Fruit fly (Drosophila melanogaster): ENCODE measurements around the gene CG13471.
A peak's percentile ranks its signal among the peaks of the same experiment; 100 is the strongest.

CG13471 gene

dm6 chr3L:14755046-14755643 lies 21.8 kb upstream of the CG13471 start:
- TF ChIP-seq fd96Ca (GFP tag; IDR thresholded peaks at IDR 0.05) (peak; percentile 74; the same call in 1 of the 3 replicates), CG9948 (tag; optimal IDR thresholded peaks at IDR 0.05) (no peak), CG32121 (GFP tag; IDR thresholded peaks at IDR 0.05) (0 out of 2 replicates have a peak, but pooled peaks have one; percentile 9), gl (tag; optimal IDR thresholded peaks at IDR 0.05) (peak; percentile 67), CG34367 (tag; optimal IDR thresholded peaks at IDR 0.05) (no peak), rn (GFP tag; IDR thresholded peaks at IDR 0.05) (no peak), Ets98B (GFP tag; IDR thresholded peaks at IDR 0.05) (peak; percentile 32; the same call in 1 of the 2 replicates), CG8301 (tag; optimal IDR thresholded peaks at IDR 0.05) (no peak), CG14655 (GFP tag; optimal IDR thresholded peaks at IDR 0.05) (no peak), Snoo (tag; optimal IDR thresholded peaks at IDR 0.05) (peak; percentile 6), CG8159 (tag; optimal IDR thresholded peaks at IDR 0.05) (no peak), CG13204 (GFP tag; optimal IDR thresholded peaks at IDR 0.05) (peak; percentile 80), CG15710 (tag; optimal IDR thresholded peaks at IDR 0.05) (no peak), CG12605 (GFP tag; IDR thresholded peaks at IDR 0.05) (peak; percentile 65; the same call in 1 of the 2 replicates), Pif1A (GFP tag; optimal IDR thresholded peaks at IDR 0.05) (peak; percentile 73), CG17806 (tag; optimal IDR thresholded peaks at IDR 0.05) (no peak), D1 (tag; optimal IDR thresholded peaks at IDR 0.05) (no peak), EcR (GFP tag; optimal IDR thresholded peaks at IDR 0.05) (peak; percentile 84), Pif1B (GFP tag; optimal IDR thresholded peaks at IDR 0.05) (peak; percentile 57), CG10348 (GFP tag; IDR thresholded peaks at IDR 0.05) (no peak), CG4496 (GFP tag; IDR thresholded peaks at IDR 0.05) (peak; percentile 40; the same call in 1 of the 3 replicates)

DNA sequence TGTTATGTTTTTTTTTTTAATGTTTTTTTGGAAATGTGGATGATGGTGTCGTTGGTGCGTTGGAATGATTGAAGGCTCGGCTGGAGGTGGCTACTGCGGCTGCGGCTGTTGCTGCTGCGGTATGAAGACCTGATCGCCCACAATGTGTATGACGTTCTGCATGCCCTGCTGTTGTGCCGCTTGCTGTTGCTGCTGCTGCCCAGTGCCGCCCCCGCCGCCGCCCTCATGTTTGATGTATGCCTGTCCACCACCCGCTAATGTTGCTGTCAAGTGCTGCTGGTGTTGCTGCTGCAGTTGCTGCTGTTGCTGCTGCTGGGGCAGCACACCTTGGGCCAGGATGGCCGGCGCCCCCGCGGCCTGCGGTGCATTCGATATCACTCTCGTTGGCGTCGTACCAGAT lies 19.5 kb upstream of the CG13471 start:
- TF ChIP-seq gl (tag; optimal IDR thresholded peaks at IDR 0.05) (no peak), CG12605 (GFP tag; IDR thresholded peaks at IDR 0.05) (no peak)

DNA sequence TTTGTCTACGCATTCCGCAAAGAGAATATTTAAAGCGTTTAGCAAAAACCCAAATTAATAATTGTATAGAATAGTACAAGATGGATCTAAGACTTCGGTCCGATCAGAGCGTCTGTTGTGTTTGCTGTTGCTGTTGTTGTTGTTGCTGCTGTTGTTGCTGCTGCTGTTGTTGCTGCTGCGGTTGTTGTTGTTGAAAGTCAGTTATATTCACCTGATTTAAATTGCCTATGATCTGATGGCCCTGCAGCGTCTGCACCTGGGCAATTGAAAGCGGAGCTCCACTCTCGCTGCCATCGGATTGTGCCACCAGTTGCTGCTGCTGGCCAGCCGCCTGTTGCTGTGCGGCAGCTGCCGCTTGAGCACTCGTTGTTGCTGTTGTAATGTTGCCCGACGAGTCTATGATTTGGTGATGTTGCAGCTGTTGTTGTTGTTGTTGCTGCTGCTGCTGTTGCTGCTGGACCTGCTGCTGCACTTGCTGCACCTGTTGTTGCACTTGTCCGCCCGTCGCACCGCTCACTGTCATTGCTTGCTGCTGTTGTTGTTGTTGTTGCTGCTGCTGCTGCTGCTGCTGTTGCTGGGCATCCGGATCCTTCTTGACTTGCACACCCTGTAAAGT lies 17.8 kb upstream of the CG13471 start:
- TF ChIP-seq CG4496 (GFP tag; IDR thresholded peaks at IDR 0.05) (no peak), fd96Ca (GFP tag; IDR thresholded peaks at IDR 0.05) (no peak), EcR (GFP tag; optimal IDR thresholded peaks at IDR 0.05) (no peak), CG10348 (GFP tag; IDR thresholded peaks at IDR 0.05) (no peak), D1 (tag; optimal IDR thresholded peaks at IDR 0.05) (no peak), Snoo (tag; optimal IDR thresholded peaks at IDR 0.05) (no peak), CG9948 (tag; optimal IDR thresholded peaks at IDR 0.05) (no peak), Ets98B (GFP tag; IDR thresholded peaks at IDR 0.05) (no peak), CG34367 (tag; optimal IDR thresholded peaks at IDR 0.05) (no peak)

DNA sequence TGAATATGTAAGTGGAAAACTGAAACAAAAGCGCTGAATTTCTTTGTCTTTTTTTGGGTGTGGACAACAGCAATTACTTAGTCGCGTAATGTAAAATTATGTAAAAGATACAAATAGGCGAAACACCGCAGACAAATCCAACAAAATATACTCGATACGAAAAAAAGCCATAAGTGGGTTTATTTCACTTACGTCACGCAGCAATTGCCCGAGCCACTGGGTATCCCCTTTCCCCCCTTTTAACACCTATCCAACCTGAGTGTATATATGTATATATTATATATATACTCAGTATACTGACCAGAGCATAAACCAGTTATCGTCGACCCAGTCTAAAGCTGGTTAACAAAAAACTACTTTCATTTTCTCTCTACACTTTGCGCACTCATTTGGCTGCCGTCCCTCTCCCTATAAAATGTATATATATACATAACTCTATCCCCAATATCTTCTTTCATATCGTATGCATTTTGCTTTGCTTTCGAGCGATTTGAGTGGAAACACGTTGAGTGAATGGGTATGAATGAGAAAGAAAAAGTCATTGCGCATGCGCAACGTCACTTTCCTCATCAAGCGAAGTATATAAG lies 9.9 kb upstream of the CG13471 start:
- TF ChIP-seq D1 (tag; optimal IDR thresholded peaks at IDR 0.05) = no peak
- TF ChIP-seq fd96Ca (GFP tag; IDR thresholded peaks at IDR 0.05) = no peak
- TF ChIP-seq EcR (GFP tag; optimal IDR thresholded peaks at IDR 0.05) = peak; percentile 62
- TF ChIP-seq CG13204 (GFP tag; optimal IDR thresholded peaks at IDR 0.05) = no peak

DNA sequence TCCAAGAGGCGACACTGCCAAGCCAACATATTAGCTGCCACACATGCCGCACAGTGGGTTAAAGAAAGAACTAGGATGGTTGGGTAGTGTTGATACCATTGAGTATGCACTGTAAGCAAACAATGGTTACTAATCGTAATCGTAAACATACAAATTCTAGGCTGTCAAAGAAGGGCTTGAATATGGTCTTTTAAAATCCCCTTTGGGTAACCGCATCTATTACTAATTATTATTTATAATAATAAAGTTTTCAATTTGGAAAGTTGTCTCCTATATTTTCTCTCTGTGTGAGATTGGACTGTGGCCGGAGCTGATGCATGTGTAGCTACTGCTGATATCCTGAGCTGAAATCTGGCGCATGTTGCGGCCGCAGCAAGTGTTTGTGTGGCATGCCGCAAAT lies 1.5 kb downstream of the CG13471 start:
- 0 out of 3 replicates have a peak, but pooled peaks have one; percentile 35 for TF ChIP-seq CG4496 (GFP tag; IDR thresholded peaks at IDR 0.05)
- TF ChIP-seq CG9948 (tag; optimal IDR thresholded peaks at IDR 0.05) = no peak
- TF ChIP-seq Snoo (tag; optimal IDR thresholded peaks at IDR 0.05) = no peak
- TF ChIP-seq CG14655 (GFP tag; optimal IDR thresholded peaks at IDR 0.05) = peak; percentile 61
- no peak for TF ChIP-seq CG10348 (GFP tag; IDR thresholded peaks at IDR 0.05)
- TF ChIP-seq Pif1B (GFP tag; optimal IDR thresholded peaks at IDR 0.05) = peak; percentile 28
- peak; percentile 60 for TF ChIP-seq CG8159 (tag; optimal IDR thresholded peaks at IDR 0.05)
- no peak for TF ChIP-seq CG8301 (tag; optimal IDR thresholded peaks at IDR 0.05)
- no peak for TF ChIP-seq rn (GFP tag; IDR thresholded peaks at IDR 0.05)
- no peak for TF ChIP-seq CG15710 (tag; optimal IDR thresholded peaks at IDR 0.05)
- peak; percentile 49; the same call in 1 of the 2 replicates for TF ChIP-seq CG32121 (GFP tag; IDR thresholded peaks at IDR 0.05)
- TF ChIP-seq CG12605 (GFP tag; IDR thresholded peaks at IDR 0.05) = no peak
- TF ChIP-seq Ets98B (GFP tag; IDR thresholded peaks at IDR 0.05) = no peak; the same call in 1 of the 2 replicates
- TF ChIP-seq EcR (GFP tag; optimal IDR thresholded peaks at IDR 0.05) = no peak
- TF ChIP-seq CG17806 (tag; optimal IDR thresholded peaks at IDR 0.05) = no peak
- no peak for TF ChIP-seq CG13204 (GFP tag; optimal IDR thresholded peaks at IDR 0.05)
- no peak for TF ChIP-seq CG34367 (tag; optimal IDR thresholded peaks at IDR 0.05)
- no peak for TF ChIP-seq D1 (tag; optimal IDR thresholded peaks at IDR 0.05)
- TF ChIP-seq fd96Ca (GFP tag; IDR thresholded peaks at IDR 0.05) = peak; percentile 72; the same call in 2 of the 3 replicates
- TF ChIP-seq gl (tag; optimal IDR thresholded peaks at IDR 0.05) = no peak
- peak; percentile 36 for TF ChIP-seq Pif1A (GFP tag; optimal IDR thresholded peaks at IDR 0.05)

DNA sequence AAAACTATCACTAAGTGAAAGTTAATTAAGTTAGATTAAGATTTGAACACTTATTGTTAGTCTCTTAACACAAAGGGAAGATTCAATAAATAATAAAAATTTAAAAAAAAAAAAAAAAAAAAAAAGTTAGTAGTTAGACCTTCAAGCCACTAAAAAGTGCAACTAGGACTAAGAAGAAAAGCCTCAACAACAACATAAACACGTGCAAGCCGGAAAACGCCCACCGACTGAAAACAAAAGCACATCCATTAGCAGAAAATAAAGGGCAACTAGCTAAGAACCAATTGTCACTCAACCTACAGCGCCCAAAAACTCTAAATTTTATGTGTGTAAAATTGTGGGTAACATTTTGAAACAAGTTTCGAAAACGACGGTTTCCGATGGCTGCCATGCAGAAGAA lies 4.9 kb downstream of the CG13471 start, which contains the start of gene CG13473:
Gene CG13473 (plus strand): TSS at position 301 of the 400 bp plus-strand sequence.
- TF ChIP-seq CG8159 (tag; optimal IDR thresholded peaks at IDR 0.05) (no peak), fd96Ca (GFP tag; IDR thresholded peaks at IDR 0.05) (no peak), CG32121 (GFP tag; IDR thresholded peaks at IDR 0.05) (no peak), CG8301 (tag; optimal IDR thresholded peaks at IDR 0.05) (no peak), EcR (GFP tag; optimal IDR thresholded peaks at IDR 0.05) (no peak), D1 (tag; optimal IDR thresholded peaks at IDR 0.05) (no peak), CG10348 (GFP tag; IDR thresholded peaks at IDR 0.05) (no peak), CG15710 (tag; optimal IDR thresholded peaks at IDR 0.05) (no peak), CG17806 (tag; optimal IDR thresholded peaks at IDR 0.05) (no peak), gl (tag; optimal IDR thresholded peaks at IDR 0.05) (no peak), CG4496 (GFP tag; IDR thresholded peaks at IDR 0.05) (no peak), Snoo (tag; optimal IDR thresholded peaks at IDR 0.05) (no peak), Pif1A (GFP tag; optimal IDR thresholded peaks at IDR 0.05) (no peak), Ets98B (GFP tag; IDR thresholded peaks at IDR 0.05) (no peak), CG9948 (tag; optimal IDR thresholded peaks at IDR 0.05) (no peak)

All from whole organism, pupa.